Fruit fly (Drosophila melanogaster) whole organism: ENCODE data around the gene Teh1.

Experiments
- CG8478 ChIP-seq: fragments of >200 bp; optimal IDR thresholded peaks from 2 replicates; lab custom pipeline; 2018; ENCODE audit warnings: inconsistent platforms
- Dll ChIP-seq: fragments of >200 bp; optimal IDR thresholded peaks from 2 replicates; lab custom pipeline; 2017
- EcR ChIP-seq, 2 experiments: fragments of >200 bp; optimal IDR thresholded peaks; 2 replicates each; lab custom pipeline; 2017; ENCODE audit warnings: missing biosample characterization in 2 of 2, missing genetic modification characterization in 2 of 2, missing genetic modification reagents in 2 of 2
- pan ChIP-seq: fragments of >200 bp; optimal IDR thresholded peaks from 2 replicates; lab custom pipeline; 2017
- psq ChIP-seq: fragments of >200 bp; optimal IDR thresholded peaks from 2 replicates; lab custom pipeline; 2017
- usp ChIP-seq: fragments of >200 bp; optimal IDR thresholded peaks from 2 replicates; lab custom pipeline; 2017; ENCODE audit warnings: missing biosample characterization, missing genetic modification characterization, mixed read lengths

Gene Teh1

dm6 chr3R:9892664-9893063 is 24.7 kb upstream of the Teh1 start:
- TF ChIP-seq CG8478 (lab: Kevin White, UChicago) (no peak), pan (lab: Kevin White, UChicago) (no peak)

- TF ChIP-seq psq (lab: Kevin White, UChicago) (no peak), usp (GFP tag; lab: Kevin White, UChicago) (no peak), CG8478 (lab: Kevin White, UChicago) (no peak), Dll (lab: Kevin White, UChicago) (no peak), pan (lab: Kevin White, UChicago) (no peak), EcR (GFP tag; optimal IDR thresholded peaks at IDR 0.05; lab: Kevin White, UChicago) (no peak)
These were observed 24.2 kb upstream of the Teh1 start for dm6 chr3R:9891948-9892608.

- TF ChIP-seq pan (lab: Kevin White, UChicago) (no peak), usp (GFP tag; lab: Kevin White, UChicago) (no peak), psq (lab: Kevin White, UChicago) (no peak), Dll (lab: Kevin White, UChicago) (no peak), EcR (GFP tag; optimal IDR thresholded peaks at IDR 0.05; lab: Kevin White, UChicago) (no peak), CG8478 (lab: Kevin White, UChicago) (no peak)
These were observed 23.6 kb upstream of the Teh1 start for dm6 chr3R:9891527-9891926.

- TF ChIP-seq psq (lab: Kevin White, UChicago) (no peak), EcR (GFP tag; optimal IDR thresholded peaks at IDR 0.05; lab: Kevin White, UChicago) (no peak), Dll (lab: Kevin White, UChicago) (no peak), usp (GFP tag; lab: Kevin White, UChicago) (no peak), CG8478 (lab: Kevin White, UChicago) (no peak), pan (lab: Kevin White, UChicago) (no peak)
These were observed 23.0 kb upstream of the Teh1 start for dm6 chr3R:9890759-9891393.

dm6 chr3R:9889776-9890175 is 21.9 kb upstream of the Teh1 start:
- TF ChIP-seq usp (GFP tag; lab: Kevin White, UChicago): no peak
- no peak for TF ChIP-seq CG8478 (lab: Kevin White, UChicago)
- no peak for TF ChIP-seq psq (lab: Kevin White, UChicago)
- no peak for TF ChIP-seq EcR (GFP tag; optimal IDR thresholded peaks at IDR 0.05; lab: Kevin White, UChicago)
- no peak for TF ChIP-seq pan (lab: Kevin White, UChicago)
- no peak for TF ChIP-seq Dll (lab: Kevin White, UChicago)

- TF ChIP-seq pan (lab: Kevin White, UChicago): no peak
- TF ChIP-seq EcR (GFP tag; optimal IDR thresholded peaks at IDR 0.05; lab: Kevin White, UChicago): no peak
- TF ChIP-seq psq (lab: Kevin White, UChicago): no peak
- no peak for TF ChIP-seq Dll (lab: Kevin White, UChicago)
- no peak for TF ChIP-seq CG8478 (lab: Kevin White, UChicago)
- TF ChIP-seq usp (GFP tag; lab: Kevin White, UChicago): no peak
These were observed 20.9 kb upstream of the Teh1 start for dm6 chr3R:9888668-9889302.

dm6 chr3R:9886341-9886959 is 18.5 kb upstream of the Teh1 start:
- TF ChIP-seq CG8478 (lab: Kevin White, UChicago) (peak; percentile 8), usp (GFP tag; lab: Kevin White, UChicago) (no peak), EcR (GFP tag; optimal IDR thresholded peaks at IDR 0.05; lab: Kevin White, UChicago) (peak; percentile 65 to 93)

- no peak for TF ChIP-seq Dll (lab: Kevin White, UChicago)
- peak in 1 of 2 experiments; percentile 76 for TF ChIP-seq EcR (GFP tag; optimal IDR thresholded peaks at IDR 0.05; lab: Kevin White, UChicago)
These were observed 17.8 kb upstream of the Teh1 start for dm6 chr3R:9885464-9886340.

- TF ChIP-seq pan (lab: Kevin White, UChicago): no peak
- TF ChIP-seq psq (lab: Kevin White, UChicago): no peak
- no peak for TF ChIP-seq usp (GFP tag; lab: Kevin White, UChicago)
- TF ChIP-seq EcR (GFP tag; optimal IDR thresholded peaks at IDR 0.05; lab: Kevin White, UChicago): no peak
- no peak for TF ChIP-seq Dll (lab: Kevin White, UChicago)
- TF ChIP-seq CG8478 (lab: Kevin White, UChicago): no peak
These were observed 16.7 kb upstream of the Teh1 start for dm6 chr3R:9884461-9885185.

dm6 chr3R:9883248-9883939 is 15.5 kb upstream of the Teh1 start:
- TF ChIP-seq Dll (lab: Kevin White, UChicago): no peak
- TF ChIP-seq psq (lab: Kevin White, UChicago): no peak
- TF ChIP-seq pan (lab: Kevin White, UChicago): no peak
- no peak for TF ChIP-seq CG8478 (lab: Kevin White, UChicago)
- no peak for TF ChIP-seq usp (GFP tag; lab: Kevin White, UChicago)
- TF ChIP-seq EcR (GFP tag; optimal IDR thresholded peaks at IDR 0.05; lab: Kevin White, UChicago): no peak
